Worm (Caenorhabditis elegans) whole organism, L4 larva: ENCODE data around the gene F47B8.2.

Experiments
- D1046.2 ChIP-seq: fragments of 200-800 bp; sonication (Bioruptor generic); IDR thresholded peaks from 2 replicates; pipeline ENCODE4 v1.3.6; 2022; ENCODE audit warnings: missing genetic modification characterization, missing compliant biosample characterization
- F26F4.8 ChIP-seq: fragments of 200-800 bp; sonication (Bioruptor generic); conservative IDR thresholded peaks from 2 replicates; pipeline ENCODE4 v1.3.6; 2022; ENCODE audit warnings: missing genetic modification characterization, missing compliant biosample characterization
- Y105C5A.15 ChIP-seq: fragments of 200-800 bp; sonication (Bioruptor generic); IDR thresholded peaks from 2 replicates; pipeline ENCODE4 v1.3.6; 2022; ENCODE audit warnings: missing genetic modification characterization, missing compliant biosample characterization
- ceh-82 ChIP-seq: sonication (generic microtip); optimal IDR thresholded peaks from 2 replicates; lab custom pipeline; 2017; ENCODE audit warnings: missing biosample characterization, missing genetic modification characterization
- ces-1 ChIP-seq: fragments of 150-350 bp; sonication (generic microtip); optimal IDR thresholded peaks from 4 replicates; lab custom pipeline; 2014; ENCODE audit warnings: missing biosample characterization, missing genetic modification reagents, missing genetic modification characterization
- fos-1 ChIP-seq: fragments of 150-350 bp; optimal IDR thresholded peaks from 2 replicates; lab custom pipeline; 2014; ENCODE audit warnings: missing biosample characterization, missing genetic modification characterization
- lsy-2 ChIP-seq, 2 experiments: fragments of 150-350 bp in 1 of 2; sonication (generic microtip) in 1 of 2; optimal IDR thresholded peaks; 2 replicates each; lab custom pipeline; 2014 to 2017; ENCODE audit warnings: missing biosample characterization in 2 of 2, missing genetic modification characterization in 2 of 2
- madf-9 ChIP-seq: fragments of 200-800 bp; sonication (Bioruptor generic); conservative IDR thresholded peaks from 2 replicates; pipeline ENCODE4 v1.3.6; 2022; ENCODE audit warnings: missing genetic modification reagents, missing genetic modification characterization, missing compliant biosample characterization
- mep-1 ChIP-seq: fragments of 150-350 bp; sonication (generic microtip); optimal IDR thresholded peaks from 3 replicates; lab custom pipeline; 2014; ENCODE audit warnings: missing biosample characterization, missing genetic modification characterization
- nhr-77 ChIP-seq: fragments of 150-350 bp; optimal IDR thresholded peaks from 2 replicates; lab custom pipeline; 2014; ENCODE audit warnings: missing biosample characterization, missing genetic modification characterization
- snpc-4 ChIP-seq: fragments of 150-350 bp; optimal IDR thresholded peaks from 2 replicates; lab custom pipeline; 2014; ENCODE audit warnings: missing biosample characterization, missing genetic modification characterization
- zip-2 ChIP-seq: fragments of 150-350 bp; optimal IDR thresholded peaks from 2 replicates; lab custom pipeline; 2014; ENCODE audit warnings: missing biosample characterization, missing genetic modification characterization

ce11 chrV:14322743-14323142, 6.3 kb upstream of the F47B8.2 start, which contains the start of gene F47B8.3:
- TF ChIP-seq mep-1, result peak; percentile 59
- no peak for TF ChIP-seq nhr-77 (tag; lab: Kevin White, UChicago)
- no peak for TF ChIP-seq madf-9
- no peak for TF ChIP-seq Y105C5A.15 (GFP tag; lab: Robert Waterston, UW)
- TF ChIP-seq ces-1, result no peak
- no peak for TF ChIP-seq ceh-82 (tag; lab: Kevin White, UChicago)
- TF ChIP-seq lsy-2 (tag; optimal IDR thresholded peaks at IDR 0.05; lab: Kevin White, UChicago), result peak in 1 of 2 experiments; percentile 49
- no peak for TF ChIP-seq fos-1 (tag; lab: Kevin White, UChicago)
- no peak for TF ChIP-seq D1046.2 (GFP tag; lab: Robert Waterston, UW)
- TF ChIP-seq F26F4.8 (GFP tag; lab: Robert Waterston, UW), result no peak
- no peak for TF ChIP-seq snpc-4 (tag; lab: Kevin White, UChicago)
- TF ChIP-seq zip-2, result no peak
